Fruit fly (Drosophila melanogaster) whole organism, embryonic: ENCODE data around the gene CG43880.

Experiments used
- Adf1 ChIP-seq: fragments of 200-800 bp; sonication (Bioruptor generic); IDR thresholded peaks from 2 replicates; pipeline ENCODE4 v1.3.6; 2022; ENCODE audit warnings: missing biosample characterization, missing genetic modification characterization
- Antp ChIP-seq: fragments of 200-800 bp; sonication (Bioruptor generic); optimal IDR thresholded peaks from 3 replicates; lab custom pipeline; 2016; ENCODE audit warnings: missing biosample characterization, missing genetic modification characterization
- Asciz ChIP-seq: fragments of 200-800 bp; sonication (Bioruptor generic); optimal IDR thresholded peaks from 2 replicates; lab custom pipeline; 2017; ENCODE audit warnings: missing biosample characterization, mild to moderate bottlenecking, missing genetic modification characterization, missing genetic modification reagents
- Atf-2 ChIP-seq: fragments of 200-800 bp; sonication (Bioruptor generic); optimal IDR thresholded peaks from 2 replicates; lab custom pipeline; 2016; ENCODE audit warnings: missing biosample characterization, missing genetic modification characterization
- Atf3 ChIP-seq: fragments of 200-800 bp; sonication (Bioruptor generic); optimal IDR thresholded peaks from 3 replicates; lab custom pipeline; 2016; ENCODE audit warnings: missing biosample characterization, missing genetic modification characterization
- B-H2 ChIP-seq: fragments of 200-800 bp; sonication (Bioruptor generic); optimal IDR thresholded peaks from 2 replicates; lab custom pipeline; 2018; ENCODE audit warnings: missing biosample characterization, mild to moderate bottlenecking, missing genetic modification characterization
- CG10565 ChIP-seq: fragments of 200-800 bp; sonication (Bioruptor generic); optimal IDR thresholded peaks from 3 replicates; lab custom pipeline; 2016; ENCODE audit warnings: missing biosample characterization, mild to moderate bottlenecking, missing genetic modification characterization
- CG11456 ChIP-seq: fragments of 200-800 bp; sonication (Bioruptor generic); IDR thresholded peaks from 3 replicates; pipeline ENCODE4 v1.3.6; 2022; ENCODE audit warnings: missing biosample characterization, missing genetic modification characterization
- CG15514 ChIP-seq: fragments of 200-800 bp; sonication (Bioruptor generic); optimal IDR thresholded peaks from 3 replicates; lab custom pipeline; 2017; ENCODE audit warnings: missing biosample characterization, missing genetic modification characterization, mild to moderate bottlenecking, moderate library complexity, missing genetic modification reagents
- CG18764 ChIP-seq: fragments of 200-800 bp; sonication (Bioruptor generic); optimal IDR thresholded peaks from 3 replicates; lab custom pipeline; 2016; ENCODE audit warnings: missing biosample characterization, missing genetic modification characterization
- CG2712 ChIP-seq: fragments of 200-800 bp; optimal IDR thresholded peaks from 3 replicates; lab custom pipeline; 2019; ENCODE audit warnings: missing biosample characterization, mild to moderate bottlenecking, missing genetic modification characterization, moderate library complexity
- CG30403 ChIP-seq: fragments of 200-800 bp; sonication (Bioruptor generic); optimal IDR thresholded peaks from 3 replicates; lab custom pipeline; 2016; ENCODE audit warnings: missing biosample characterization, missing genetic modification characterization
- CG30431 ChIP-seq: fragments of 200-800 bp; sonication (Bioruptor generic); optimal IDR thresholded peaks from 2 replicates; lab custom pipeline; 2017; ENCODE audit warnings: missing biosample characterization, missing genetic modification characterization
- CG31224 ChIP-seq: fragments of 200-800 bp; sonication (Bioruptor generic); IDR thresholded peaks from 2 replicates; pipeline ENCODE4 v1.3.6; 2022; ENCODE audit warnings: missing biosample characterization, missing genetic modification characterization
- CG3281 ChIP-seq: fragments of 200-800 bp; sonication (Bioruptor generic); optimal IDR thresholded peaks from 3 replicates; lab custom pipeline; 2017; ENCODE audit warnings: missing biosample characterization, mild to moderate bottlenecking, missing genetic modification characterization
- CG34376 ChIP-seq: fragments of 200-800 bp; sonication (Bioruptor generic); optimal IDR thresholded peaks from 2 replicates; lab custom pipeline; 2018; ENCODE audit warnings: missing biosample characterization, mild to moderate bottlenecking, missing genetic modification characterization
- CG3995 ChIP-seq: fragments of 200-800 bp; sonication (Bioruptor generic); optimal IDR thresholded peaks from 3 replicates; lab custom pipeline; 2016; ENCODE audit warnings: missing biosample characterization, missing genetic modification characterization
- CG4404 ChIP-seq: fragments of 200-800 bp; sonication (Bioruptor generic); IDR thresholded peaks from 2 replicates; pipeline ENCODE4 v1.3.6; 2022; ENCODE audit warnings: missing biosample characterization, missing genetic modification characterization
- CG6689 ChIP-seq: fragments of 200-800 bp; sonication (Bioruptor generic); IDR thresholded peaks from 2 replicates; pipeline ENCODE4 v1.3.6; 2022; ENCODE audit warnings: missing biosample characterization, missing genetic modification characterization
- CG9437 ChIP-seq: fragments of 200-800 bp; sonication (Bioruptor generic); optimal IDR thresholded peaks from 2 replicates; lab custom pipeline; 2018; ENCODE audit warnings: missing biosample characterization, mild to moderate bottlenecking, missing genetic modification characterization
- CG9797 ChIP-seq: fragments of 200-800 bp; sonication (Bioruptor generic); optimal IDR thresholded peaks from 3 replicates; lab custom pipeline; 2018; ENCODE audit warnings: missing biosample characterization, mild to moderate bottlenecking, missing genetic modification characterization
- H2.0 ChIP-seq: fragments of 200-800 bp; sonication (Bioruptor generic); IDR thresholded peaks from 2 replicates; pipeline ENCODE4 v1.3.6; 2022; ENCODE audit warnings: missing biosample characterization, missing genetic modification characterization
- HLH54F ChIP-seq: fragments of 200-800 bp; sonication (Bioruptor generic); optimal IDR thresholded peaks from 3 replicates; lab custom pipeline; 2016; ENCODE audit warnings: missing biosample characterization, missing genetic modification characterization
- Hand ChIP-seq: fragments of 200-800 bp; sonication (Bioruptor generic); optimal IDR thresholded peaks from 2 replicates; lab custom pipeline; 2017; ENCODE audit warnings: mild to moderate bottlenecking, missing biosample characterization, missing genetic modification reagents, missing genetic modification characterization
- HmgD ChIP-seq: fragments of 200-800 bp; sonication (Bioruptor generic); optimal IDR thresholded peaks from 3 replicates; lab custom pipeline; 2016; ENCODE audit warnings: missing biosample characterization, missing genetic modification characterization
- Hr51 ChIP-seq, 2 experiments: fragments of 200-800 bp; sonication (Bioruptor generic); optimal IDR thresholded peaks; 2 replicates in 1 of 2; 3 replicates in 1 of 2; lab custom pipeline; 2016 to 2018; ENCODE audit warnings: missing biosample characterization in 2 of 2, missing genetic modification characterization in 2 of 2, mild to moderate bottlenecking in 1 of 2, moderate library complexity in 1 of 2
- Kr ChIP-seq: fragments of 200-800 bp; sonication (Bioruptor generic); optimal IDR thresholded peaks from 2 replicates; lab custom pipeline; 2017; ENCODE audit warnings: missing biosample characterization, mild to moderate bottlenecking, missing genetic modification characterization
- Max ChIP-seq: fragments of 200-800 bp; sonication (Bioruptor generic); optimal IDR thresholded peaks from 2 replicates; lab custom pipeline; 2016; ENCODE audit warnings: missing biosample characterization, mild to moderate bottlenecking, missing genetic modification characterization
- Mes4 ChIP-seq: fragments of 200-800 bp; sonication (Bioruptor generic); optimal IDR thresholded peaks from 2 replicates; lab custom pipeline; 2016; ENCODE audit warnings: missing biosample characterization, missing genetic modification characterization
- Opbp ChIP-seq: fragments of 200-800 bp; sonication (Bioruptor generic); IDR thresholded peaks from 3 replicates; pipeline ENCODE4 v1.3.6; 2022; ENCODE audit warnings: missing biosample characterization, missing genetic modification characterization; ENCODE audit not compliant: partially characterized antibody
- Optix ChIP-seq: fragments of 200-800 bp; sonication (Bioruptor generic); IDR thresholded peaks from 3 replicates; pipeline ENCODE4 v1.3.6; 2022; ENCODE audit warnings: missing biosample characterization, missing genetic modification characterization
- Scr ChIP-seq: fragments of 200-800 bp; sonication (Bioruptor generic); IDR thresholded peaks from 2 replicates; pipeline ENCODE4 v1.3.6; 2022; ENCODE audit warnings: missing biosample characterization, missing genetic modification characterization; ENCODE audit not compliant: partially characterized antibody
- bowl ChIP-seq: fragments of 200-800 bp; sonication (Bioruptor generic); IDR thresholded peaks from 2 replicates; pipeline ENCODE4 v1.3.6; 2022; ENCODE audit warnings: missing biosample characterization, missing genetic modification characterization
- btn ChIP-seq: fragments of 200-800 bp; sonication (Bioruptor generic); optimal IDR thresholded peaks from 2 replicates; lab custom pipeline; 2016; ENCODE audit warnings: missing biosample characterization, missing genetic modification characterization
- cas ChIP-seq: fragments of 200-800 bp; sonication (Bioruptor generic); IDR thresholded peaks from 2 replicates; pipeline ENCODE4 v1.3.6; 2022; ENCODE audit warnings: missing biosample characterization, missing genetic modification characterization
- da ChIP-seq: fragments of 200-800 bp; sonication (Bioruptor generic); optimal IDR thresholded peaks from 2 replicates; lab custom pipeline; 2016; ENCODE audit warnings: missing biosample characterization, missing genetic modification characterization
- dmrt11E ChIP-seq: fragments of 200-800 bp; sonication (Bioruptor generic); optimal IDR thresholded peaks from 3 replicates; lab custom pipeline; 2018; ENCODE audit warnings: missing biosample characterization, mild to moderate bottlenecking, missing genetic modification characterization, moderate library complexity
- exex ChIP-seq: fragments of 200-800 bp; sonication (Bioruptor generic); optimal IDR thresholded peaks from 4 replicates; lab custom pipeline; 2018; ENCODE audit warnings: missing biosample characterization, mild to moderate bottlenecking, missing genetic modification characterization, moderate library complexity
- gfzf ChIP-seq: fragments of 200-800 bp; sonication (Bioruptor generic); optimal IDR thresholded peaks from 2 replicates; lab custom pipeline; 2016; ENCODE audit warnings: missing biosample characterization, mild to moderate bottlenecking, missing genetic modification characterization, moderate library complexity
- h ChIP-seq: fragments of >200 bp; optimal IDR thresholded peaks from 2 replicates; lab custom pipeline; 2017
- hb ChIP-seq: fragments of 200-800 bp; sonication (Bioruptor generic); IDR thresholded peaks from 3 replicates; pipeline ENCODE4 v1.3.6; 2022; ENCODE audit warnings: missing biosample characterization, missing genetic modification characterization; ENCODE audit not compliant: partially characterized antibody
- jigr1 ChIP-seq: fragments of 200-800 bp; sonication (Bioruptor generic); IDR thresholded peaks from 3 replicates; pipeline ENCODE4 v1.3.6; 2022; ENCODE audit warnings: missing biosample characterization, missing genetic modification characterization
- lola ChIP-seq, 3 experiments: fragments of >200 bp in 2 of 3; fragments of 200-800 bp in 1 of 3; sonication (Bioruptor generic) in 1 of 3; optimal IDR thresholded peaks; 2 replicates each; lab custom pipeline; 2017 to 2019; ENCODE audit warnings: missing biosample characterization in 3 of 3, missing genetic modification characterization in 3 of 3, mild to moderate bottlenecking in 1 of 3, moderate library complexity in 1 of 3
- p53 ChIP-seq: fragments of 200-800 bp; sonication (Bioruptor generic); optimal IDR thresholded peaks from 2 replicates; lab custom pipeline; 2016; ENCODE audit warnings: missing biosample characterization, missing genetic modification characterization
- rib ChIP-seq: fragments of 200-800 bp; sonication (Bioruptor generic); IDR thresholded peaks from 2 replicates; pipeline ENCODE4 v1.3.6; 2022; ENCODE audit warnings: missing biosample characterization, missing genetic modification characterization
- slbo ChIP-seq: fragments of 200-800 bp; sonication (Bioruptor generic); IDR thresholded peaks from 2 replicates; pipeline ENCODE4 v1.3.6; 2022; ENCODE audit warnings: missing biosample characterization, missing genetic modification characterization
- slp2 ChIP-seq: fragments of 200-800 bp; sonication (Bioruptor generic); optimal IDR thresholded peaks from 2 replicates; lab custom pipeline; 2016; ENCODE audit warnings: missing biosample characterization, missing genetic modification characterization
- tap ChIP-seq: fragments of 200-800 bp; optimal IDR thresholded peaks from 3 replicates; lab custom pipeline; 2019; ENCODE audit warnings: missing biosample characterization, mild to moderate bottlenecking, missing genetic modification characterization, moderate library complexity
- tna ChIP-seq: fragments of 200-800 bp; sonication (Bioruptor generic); IDR thresholded peaks from 2 replicates; pipeline ENCODE4 v1.3.6; 2022; ENCODE audit warnings: missing biosample characterization, missing genetic modification characterization; ENCODE audit not compliant: partially characterized antibody
- twi ChIP-seq: fragments of 200-800 bp; optimal IDR thresholded peaks from 2 replicates; lab custom pipeline; 2019; ENCODE audit warnings: missing biosample characterization, mild to moderate bottlenecking, missing genetic modification characterization, moderate library complexity
- vfl ChIP-seq: fragments of 200-800 bp; sonication (Bioruptor generic); optimal IDR thresholded peaks from 2 replicates; lab custom pipeline; 2016; ENCODE audit warnings: missing biosample characterization, missing genetic modification characterization

The CG43880 gene

dm6 chr3L:7976081-7976483 is 30.0 kb upstream of the CG43880 start, which contains the start of the genes HP4 and CG8209 (continued):
- peak; percentile 61 for TF ChIP-seq CG18764 (GFP tag; lab: Kevin White, UChicago)
- TF ChIP-seq Optix = peak; percentile 58; the same call in 2 of the 3 replicates
- TF ChIP-seq HLH54F (GFP tag; lab: Kevin White, UChicago) = peak; percentile 67
- TF ChIP-seq exex (tag; lab: Kevin White, UChicago) = no peak
- peak; percentile 88 for TF ChIP-seq hb (GFP tag; lab: Robert Waterston, UW)
- peak; percentile 82 for TF ChIP-seq CG3281 (GFP tag; lab: Kevin White, UChicago)
- TF ChIP-seq Mes4 (GFP tag; lab: Kevin White, UChicago) = no peak
- TF ChIP-seq lola (GFP tag; optimal IDR thresholded peaks at IDR 0.05; lab: Kevin White, UChicago) = peak in 1 of 3 experiments; percentile 77
- peak; percentile 77 for TF ChIP-seq cas (GFP tag; lab: Robert Waterston, UW)
- no peak for TF ChIP-seq Kr
- no peak for TF ChIP-seq btn (GFP tag; lab: Kevin White, UChicago)
- TF ChIP-seq CG31224 (GFP tag; lab: Robert Waterston, UW) = peak; percentile 71
- no peak for TF ChIP-seq vfl (GFP tag; lab: Kevin White, UChicago)
- TF ChIP-seq Opbp = peak; percentile 90; the same call in 2 of the 3 replicates
- TF ChIP-seq rib (GFP tag; lab: Robert Waterston, UW) = peak; percentile 72
- no peak for TF ChIP-seq p53 (GFP tag; lab: Kevin White, UChicago)
- peak; percentile 97 for TF ChIP-seq Scr (GFP tag; lab: Robert Waterston, UW)
- TF ChIP-seq HmgD (GFP tag; lab: Kevin White, UChicago) = no peak
- peak in 1 of 2 experiments; percentile 84 for TF ChIP-seq Hr51 (GFP tag; optimal IDR thresholded peaks at IDR 0.05; lab: Kevin White, UChicago)
- peak; percentile 31 for TF ChIP-seq Atf3
- peak; percentile 17 for TF ChIP-seq CG9797 (GFP tag; lab: Kevin White, UChicago)
- TF ChIP-seq Atf-2 (GFP tag; lab: Kevin White, UChicago) = peak; percentile 36
- TF ChIP-seq Adf1 = peak; percentile 61
- TF ChIP-seq da (GFP tag; lab: Kevin White, UChicago) = peak; percentile 42
- peak; percentile 79 for TF ChIP-seq dmrt11E (tag; lab: Kevin White, UChicago)
- TF ChIP-seq Max (GFP tag; lab: Kevin White, UChicago) = peak; percentile 59
- peak; percentile 81 for TF ChIP-seq CG30403
- peak; percentile 54 for TF ChIP-seq Antp (GFP tag; lab: Kevin White, UChicago)
- peak; percentile 53 for TF ChIP-seq Asciz (GFP tag; lab: Kevin White, UChicago)
- peak; percentile 78 for TF ChIP-seq CG15514 (GFP tag; lab: Kevin White, UChicago)
- peak; percentile 87 for TF ChIP-seq CG6689
- no peak for TF ChIP-seq gfzf (GFP tag; lab: Kevin White, UChicago)
- TF ChIP-seq CG34376 (GFP tag; lab: Kevin White, UChicago) = peak; percentile 68
- TF ChIP-seq CG11456 (GFP tag; lab: Robert Waterston, UW) = peak; percentile 85
- peak; percentile 52 for TF ChIP-seq tap (tag; lab: Kevin White, UChicago)
- TF ChIP-seq bowl (GFP tag; lab: Robert Waterston, UW) = no peak
- peak; percentile 74 for TF ChIP-seq B-H2 (GFP tag; lab: Kevin White, UChicago)
- TF ChIP-seq H2.0 (GFP tag; lab: Robert Waterston, UW) = peak; percentile 78
- peak; percentile 81 for TF ChIP-seq tna (GFP tag; lab: Robert Waterston, UW)
- TF ChIP-seq CG2712 (tag; lab: Kevin White, UChicago) = peak; percentile 92
- no peak; the same call in 2 of the 3 replicates for TF ChIP-seq jigr1 (GFP tag; lab: Robert Waterston, UW)
- no peak for TF ChIP-seq h (lab: Kevin White, UChicago)
- TF ChIP-seq slp2 = peak; percentile 13
- peak; percentile 71 for TF ChIP-seq CG4404 (GFP tag; lab: Robert Waterston, UW)
- TF ChIP-seq CG30431 = peak; percentile 60
- TF ChIP-seq slbo (GFP tag; lab: Robert Waterston, UW) = peak; percentile 94
- TF ChIP-seq CG3995 = peak; percentile 29
- TF ChIP-seq CG9437 (GFP tag; lab: Kevin White, UChicago) = peak; percentile 35
- TF ChIP-seq Hand = no peak
- peak; percentile 32 for TF ChIP-seq CG10565
- peak; percentile 60 for TF ChIP-seq twi (tag; lab: Kevin White, UChicago)
